Fruit fly (Drosophila melanogaster) whole organism, wandering third instar larva: ENCODE measurements around the gene B9d2.
A peak's percentile ranks its signal among the peaks of the same experiment; 100 is the strongest.

ENCODE experiments used
- Abd-B ChIP-seq: fragments of >200 bp; optimal IDR thresholded peaks from 2 replicates; lab custom pipeline; 2017; ENCODE audit warnings: missing biosample characterization, missing genetic modification characterization
- CG32264 ChIP-seq: fragments of 200-800 bp; sonication (Bioruptor generic); optimal IDR thresholded peaks from 2 replicates; lab custom pipeline; 2016; ENCODE audit warnings: missing biosample characterization, missing genetic modification characterization
- CG9705 ChIP-seq: fragments of 200-800 bp; sonication (Bioruptor generic); optimal IDR thresholded peaks from 2 replicates; lab custom pipeline; 2018; ENCODE audit warnings: missing biosample characterization, mild to moderate bottlenecking, missing genetic modification characterization
- CrebA ChIP-seq: fragments of 200-800 bp; sonication (Bioruptor generic); optimal IDR thresholded peaks from 2 replicates; lab custom pipeline; 2016; ENCODE audit warnings: missing biosample characterization, mild to moderate bottlenecking, missing genetic modification characterization, borderline replicate concordance
- Dfd ChIP-seq: fragments of >200 bp; optimal IDR thresholded peaks from 2 replicates; lab custom pipeline; 2017; ENCODE audit warnings: missing biosample characterization, missing genetic modification characterization
- Dif ChIP-seq: fragments of 200-275, 200-300 bp; sonication (Bioruptor generic); optimal IDR thresholded peaks from 2 replicates; lab custom pipeline; 2018; ENCODE audit warnings: missing biosample characterization, missing genetic modification characterization; ENCODE audit not compliant: partially characterized antibody
- GATAd ChIP-seq: sonication (Bioruptor generic); optimal IDR thresholded peaks from 2 replicates; lab custom pipeline; 2016; ENCODE audit warnings: missing biosample characterization, missing genetic modification characterization
- HLH106 ChIP-seq: fragments of 200-800 bp; optimal IDR thresholded peaks from 3 replicates; lab custom pipeline; 2019; ENCODE audit warnings: missing biosample characterization, mild to moderate bottlenecking, missing genetic modification characterization, moderate library complexity
- Hnf4 ChIP-seq: fragments of 200-800 bp; sonication (Bioruptor generic); optimal IDR thresholded peaks from 2 replicates; lab custom pipeline; 2016; ENCODE audit warnings: missing biosample characterization, mild to moderate bottlenecking, missing genetic modification characterization
- Hr78 ChIP-seq: fragments of >200 bp; optimal IDR thresholded peaks from 2 replicates; lab custom pipeline; 2017; ENCODE audit warnings: missing biosample characterization, missing genetic modification characterization
- Hr83 ChIP-seq: fragments of 200-300 bp; sonication (Bioruptor generic); optimal IDR thresholded peaks from 2 replicates; lab custom pipeline; 2016; ENCODE audit warnings: missing biosample characterization, mild to moderate bottlenecking, missing genetic modification characterization, moderate library complexity; ENCODE audit not compliant: poor library complexity, severe bottlenecking
- Jra ChIP-seq: sonication (Bioruptor generic); optimal IDR thresholded peaks from 2 replicates; lab custom pipeline; 2016; ENCODE audit warnings: missing biosample characterization, missing genetic modification characterization
- Mio ChIP-seq: sonication (Bioruptor generic); optimal IDR thresholded peaks from 2 replicates; lab custom pipeline; 2016; ENCODE audit warnings: missing biosample characterization, missing genetic modification characterization
- N ChIP-seq: fragments of >200 bp; optimal IDR thresholded peaks from 2 replicates; lab custom pipeline; 2018; ENCODE audit warnings: missing biosample characterization, missing external identifiers, missing genetic modification characterization
- OdsH ChIP-seq: fragments of 200-800 bp; sonication (Bioruptor generic); optimal IDR thresholded peaks from 2 replicates; lab custom pipeline; 2016; ENCODE audit warnings: missing biosample characterization, mild to moderate bottlenecking, missing genetic modification characterization
- Rel ChIP-seq, 2 experiments: fragments of 200-800 bp; sonication (Bioruptor generic) in 1 of 2; optimal IDR thresholded peaks; 2 replicates in 1 of 2; 3 replicates in 1 of 2; lab custom pipeline; 2016 to 2019; ENCODE audit warnings: mild to moderate bottlenecking in 2 of 2, missing biosample characterization in 2 of 2, missing genetic modification characterization in 2 of 2, moderate library complexity in 1 of 2
- Sp1 ChIP-seq: fragments of 200-800 bp; sonication (Bioruptor generic); optimal IDR thresholded peaks from 3 replicates; lab custom pipeline; 2019; ENCODE audit warnings: missing biosample characterization, mild to moderate bottlenecking, missing genetic modification characterization, moderate library complexity
- Vsx2 ChIP-seq: fragments of 200-300, 225-300 bp; sonication (Bioruptor generic); optimal IDR thresholded peaks from 2 replicates; lab custom pipeline; 2018; ENCODE audit warnings: missing biosample characterization, missing genetic modification characterization; ENCODE audit not compliant: partially characterized antibody
- br ChIP-seq: fragments of 200-800 bp; sonication (Bioruptor generic); optimal IDR thresholded peaks from 2 replicates; lab custom pipeline; 2016; ENCODE audit warnings: missing biosample characterization, missing genetic modification characterization
- brk ChIP-seq: fragments of 200-800 bp; sonication (Bioruptor generic); optimal IDR thresholded peaks from 2 replicates; lab custom pipeline; 2016; ENCODE audit warnings: missing biosample characterization, mild to moderate bottlenecking, missing genetic modification characterization
- dl ChIP-seq, 2 experiments: fragments of 175-275, 200-275 bp in 1 of 2; fragments of 200-275 bp in 1 of 2; sonication (Bioruptor generic); optimal IDR thresholded peaks; lab custom pipeline; 2018; ENCODE audit warnings: mild to moderate bottlenecking in 2 of 2, missing biosample characterization in 2 of 2, missing genetic modification characterization in 2 of 2, moderate library complexity in 2 of 2; ENCODE audit not compliant: partially characterized antibody in 2 of 2, insufficient read depth in 1 of 2
- dmrt93B ChIP-seq: fragments of 200-800 bp; sonication (Bioruptor generic); optimal IDR thresholded peaks from 2 replicates; lab custom pipeline; 2018; ENCODE audit warnings: missing biosample characterization, mild to moderate bottlenecking, missing genetic modification characterization
- dsf ChIP-seq: sonication (Bioruptor generic); optimal IDR thresholded peaks from 2 replicates; lab custom pipeline; 2016; ENCODE audit warnings: missing biosample characterization, missing genetic modification characterization, borderline replicate concordance
- ey ChIP-seq: fragments of 200-800 bp; sonication (Bioruptor generic); optimal IDR thresholded peaks from 2 replicates; lab custom pipeline; 2016; ENCODE audit warnings: missing biosample characterization, missing genetic modification characterization
- foxo ChIP-seq, 2 experiments: fragments of 200-800 bp; sonication (Bioruptor generic); optimal IDR thresholded peaks; 2 replicates in 1 of 2; 3 replicates in 1 of 2; lab custom pipeline; 2016 to 2017; ENCODE audit warnings: missing biosample characterization in 2 of 2, missing genetic modification characterization in 2 of 2
- fru ChIP-seq: fragments of 200-800 bp; sonication (Bioruptor generic); optimal IDR thresholded peaks from 3 replicates; lab custom pipeline; 2016; ENCODE audit warnings: missing biosample characterization, mild to moderate bottlenecking, missing genetic modification characterization
- h ChIP-seq: fragments of 200-800 bp; sonication (Bioruptor generic); optimal IDR thresholded peaks from 3 replicates; lab custom pipeline; 2016; ENCODE audit warnings: missing biosample characterization, mild to moderate bottlenecking, missing genetic modification characterization
- jim ChIP-seq: fragments of 175-275, 200-325 bp; sonication (Bioruptor generic); optimal IDR thresholded peaks from 2 replicates; lab custom pipeline; 2016; ENCODE audit warnings: missing biosample characterization, mild to moderate bottlenecking, missing genetic modification characterization
- lola ChIP-seq: fragments of >200 bp; optimal IDR thresholded peaks from 2 replicates; lab custom pipeline; 2017; ENCODE audit warnings: missing biosample characterization, missing genetic modification characterization
- pan ChIP-seq: fragments of >200 bp; optimal IDR thresholded peaks from 2 replicates; lab custom pipeline; 2017
- psq ChIP-seq: fragments of 200-800 bp; sonication (Bioruptor generic); optimal IDR thresholded peaks from 3 replicates; lab custom pipeline; 2017; ENCODE audit warnings: missing biosample characterization, mild to moderate bottlenecking, missing genetic modification characterization, moderate library complexity
- rgr ChIP-seq: fragments of 200-800 bp; sonication (Bioruptor generic); optimal IDR thresholded peaks from 3 replicates; lab custom pipeline; 2016; ENCODE audit warnings: missing biosample characterization, mild to moderate bottlenecking, missing genetic modification characterization
- sage ChIP-seq: fragments of 200-800 bp; sonication (Bioruptor generic); optimal IDR thresholded peaks from 2 replicates; lab custom pipeline; 2016; ENCODE audit warnings: missing biosample characterization, mild to moderate bottlenecking, missing genetic modification characterization
- sv ChIP-seq: fragments of 200-800 bp; sonication (Bioruptor generic); optimal IDR thresholded peaks from 3 replicates; lab custom pipeline; 2016; ENCODE audit warnings: missing biosample characterization, missing genetic modification characterization
- tai ChIP-seq: sonication (Bioruptor generic); optimal IDR thresholded peaks from 2 replicates; lab custom pipeline; 2016; ENCODE audit warnings: missing biosample characterization, missing genetic modification characterization
- usp ChIP-seq: fragments of >200 bp; optimal IDR thresholded peaks from 2 replicates; lab custom pipeline; 2017; ENCODE audit warnings: missing biosample characterization, missing genetic modification characterization
- woc ChIP-seq: sonication (Bioruptor generic); optimal IDR thresholded peaks from 2 replicates; lab custom pipeline; 2016; ENCODE audit warnings: missing biosample characterization, mild to moderate bottlenecking, missing genetic modification characterization

Gene B9d2

DNA sequence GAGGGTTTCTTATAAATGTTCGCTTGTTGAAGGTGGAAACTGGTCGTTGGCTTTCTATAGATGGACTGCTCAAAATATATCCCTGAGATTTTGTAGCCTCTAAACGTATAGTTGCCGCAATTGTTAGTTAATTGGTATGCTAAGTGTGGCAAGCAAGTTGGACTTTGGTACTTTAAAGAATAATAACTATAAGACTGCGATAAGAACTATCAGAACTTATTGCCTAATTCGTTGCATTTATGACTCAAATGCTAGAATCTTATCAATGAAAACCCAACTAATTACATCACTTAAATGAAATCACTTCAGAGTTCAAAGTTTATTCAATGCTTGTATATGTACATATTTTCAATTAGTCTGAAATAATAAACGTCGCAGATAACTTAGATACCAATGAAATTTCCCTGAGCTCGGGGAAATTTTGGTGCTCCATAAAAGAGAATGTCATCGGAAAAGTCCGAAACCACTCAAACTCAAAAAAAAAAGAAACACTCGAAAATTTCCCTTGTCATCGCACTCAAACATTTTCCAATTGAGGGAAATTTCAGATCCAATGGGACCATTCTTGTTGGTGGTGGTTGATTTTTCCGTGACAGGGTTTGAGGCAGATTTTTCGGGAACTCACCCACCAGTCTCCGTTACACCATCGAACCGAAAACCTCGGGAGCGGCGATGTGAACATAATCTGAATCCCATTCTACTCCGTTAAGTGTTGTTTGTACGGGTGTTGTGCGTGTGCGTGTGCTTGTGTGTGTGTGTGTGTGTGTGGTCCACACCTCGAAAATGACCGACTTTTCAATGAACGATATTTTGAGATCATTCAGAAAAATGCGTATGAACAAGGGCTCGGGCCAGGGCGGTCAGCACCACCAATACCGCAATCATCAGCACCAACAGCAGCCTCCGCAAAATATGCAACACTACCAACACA lies 39.4 kb downstream of the B9d2 start, which contains the start of gene CG45075:
TSS of gene CG45075 (plus strand) at position 627 of the 931 bp plus-strand sequence.
- TF ChIP-seq Dfd (GFP tag; lab: Kevin White, UChicago) (peak; percentile 29), Abd-B (GFP tag; lab: Kevin White, UChicago) (no peak)
- TF ChIP-seq, all 38 proteins: peak for 1

DNA sequence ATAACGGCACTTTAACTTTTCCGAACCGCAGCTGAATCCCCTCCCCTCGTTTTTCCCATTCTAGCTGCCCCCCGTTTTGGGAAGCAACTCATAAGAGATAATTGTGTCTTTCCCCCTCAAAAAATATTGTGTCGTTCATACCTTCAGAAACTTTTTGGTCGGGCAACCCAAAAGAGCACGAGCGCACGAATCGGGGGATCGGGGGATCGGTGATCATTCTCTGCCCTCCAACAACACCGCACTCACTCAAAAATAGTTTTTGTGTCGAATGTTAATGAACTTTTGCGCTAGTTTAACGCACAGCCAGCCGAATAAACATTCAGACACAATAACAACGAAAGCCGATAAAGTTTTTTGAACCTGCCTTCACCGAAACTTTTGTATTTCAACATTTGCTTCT lies 40.1 kb downstream of the B9d2 start:
- TF ChIP-seq Rel (GFP tag; optimal IDR thresholded peaks at IDR 0.05; lab: Kevin White, UChicago) (no peak), Rel (tag; optimal IDR thresholded peaks at IDR 0.05; lab: Kevin White, UChicago) (peak; percentile 82), Sp1 (no peak)

DNA sequence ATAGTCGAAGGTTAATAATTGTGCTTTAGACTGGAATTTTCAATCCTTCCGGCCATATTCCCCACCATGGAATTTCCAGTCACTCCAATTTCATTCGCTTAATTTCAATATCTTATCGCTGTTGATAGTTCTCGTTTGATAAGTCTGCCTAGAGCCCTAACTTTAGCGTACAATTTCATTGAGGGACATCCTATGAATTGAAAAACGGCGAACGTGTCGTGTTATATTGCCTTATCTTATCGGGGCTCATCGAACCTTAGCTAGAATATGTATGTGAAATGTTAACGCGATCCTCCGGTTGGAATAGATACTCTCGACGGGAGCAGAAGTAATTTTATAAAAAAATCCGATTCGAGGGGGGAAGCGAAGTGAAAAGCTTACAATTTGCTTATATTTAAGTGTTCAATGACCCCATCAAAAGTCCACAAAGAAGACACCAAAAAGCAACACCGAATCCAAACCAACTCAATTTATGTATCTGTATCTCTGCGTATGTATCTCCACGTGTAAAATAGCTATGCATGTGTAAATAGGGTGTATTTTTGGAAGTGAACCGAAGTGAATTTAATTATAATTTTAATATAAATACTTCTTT lies 40.8 kb downstream of the B9d2 start:
- TF ChIP-seq Sp1 (no peak), Dfd (GFP tag; lab: Kevin White, UChicago) (no peak), Rel (GFP tag; optimal IDR thresholded peaks at IDR 0.05; lab: Kevin White, UChicago) (no peak), Rel (tag; optimal IDR thresholded peaks at IDR 0.05; lab: Kevin White, UChicago) (peak; percentile 88)

DNA sequence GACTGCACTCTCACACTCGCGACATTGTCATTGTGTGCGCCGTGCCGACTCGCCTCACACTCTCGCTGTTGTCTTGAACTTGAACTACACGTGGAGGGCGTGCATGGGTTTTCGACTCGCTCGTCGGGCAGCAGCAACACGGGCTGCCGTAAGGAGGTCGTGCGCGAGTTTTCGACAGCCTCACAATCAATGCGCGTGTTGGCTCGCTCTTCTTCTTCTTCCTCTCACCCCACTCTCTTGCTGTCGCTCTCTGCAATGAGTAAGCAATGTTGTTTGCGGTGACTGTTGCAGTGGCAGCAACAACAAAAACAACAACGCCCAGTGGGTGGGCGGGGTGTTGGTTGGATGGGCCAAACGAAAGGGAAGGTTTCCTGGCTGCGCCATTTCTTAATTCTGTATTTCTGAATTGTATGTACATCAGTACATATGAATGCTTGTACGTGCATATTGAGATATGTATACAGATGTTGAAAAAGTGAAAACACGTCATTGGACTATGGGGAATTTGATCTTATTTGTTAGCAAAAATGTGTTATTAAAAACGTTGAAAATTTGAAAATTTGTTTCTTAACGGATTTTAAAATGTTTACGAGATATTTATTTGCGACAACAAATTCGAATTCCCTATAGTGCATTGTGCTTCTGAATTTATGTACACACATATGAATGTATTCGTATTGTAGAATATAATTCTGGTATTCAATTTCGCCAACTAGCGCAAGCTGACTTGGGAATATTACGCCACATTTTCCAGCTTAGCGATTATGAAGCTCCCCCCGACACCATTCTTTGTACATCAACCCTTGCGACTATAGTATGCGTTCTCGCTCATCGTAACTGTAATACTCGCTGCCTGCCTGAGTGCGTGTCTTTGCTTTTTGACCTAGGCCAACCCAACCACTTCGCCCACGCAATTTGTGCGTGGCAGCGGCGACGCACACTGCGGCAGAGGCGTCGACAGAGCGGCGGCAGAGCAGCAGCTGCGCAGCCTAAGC lies 41.8 kb downstream of the B9d2 start:
- TF ChIP-seq h (GFP tag; lab: Kevin White, UChicago) (peak; percentile 95), OdsH (GFP tag; lab: Kevin White, UChicago) (no peak), dsf (GFP tag; lab: Kevin White, UChicago) (no peak), lola (GFP tag; lab: Kevin White, UChicago) (no peak), sage (peak; percentile 29), GATAd (GFP tag; lab: Kevin White, UChicago) (no peak), Dif (GFP tag; lab: Kevin White, UChicago) (peak; percentile 83), ey (GFP tag; lab: Kevin White, UChicago) (peak; percentile 6), CG9705 (GFP tag; lab: Kevin White, UChicago) (peak; percentile 21), Jra (GFP tag; lab: Kevin White, UChicago) (peak; percentile 96), Sp1 (peak; percentile 49), pan (lab: Kevin White, UChicago) (no peak), Hr78 (no peak), fru (GFP tag; lab: Kevin White, UChicago) (peak; percentile 46), sv (GFP tag; lab: Kevin White, UChicago) (no peak), Hr83 (GFP tag; lab: Kevin White, UChicago) (peak; percentile 9), Vsx2 (GFP tag; lab: Kevin White, UChicago) (peak; percentile 48), foxo (GFP tag; optimal IDR thresholded peaks at IDR 0.05; lab: Kevin White, UChicago) (no peak), CrebA (GFP tag; lab: Kevin White, UChicago) (no peak), Rel (GFP tag; optimal IDR thresholded peaks at IDR 0.05; lab: Kevin White, UChicago) (no peak), Rel (tag; optimal IDR thresholded peaks at IDR 0.05; lab: Kevin White, UChicago) (peak; percentile 87), Dfd (GFP tag; lab: Kevin White, UChicago) (no peak), brk (no peak), usp (no peak), HLH106 (tag; lab: Kevin White, UChicago) (peak; percentile 29), rgr (peak; percentile 27), Hnf4 (no peak), woc (GFP tag; lab: Kevin White, UChicago) (no peak), psq (peak; percentile 56), dl (GFP tag; optimal IDR thresholded peaks at IDR 0.05; lab: Kevin White, UChicago; ENCODE audit: insufficient read depth in 1 of 2, partially characterized antibody in 2 of 2) (peak; percentile 58 to 74), N (no peak), br (GFP tag; lab: Kevin White, UChicago) (peak; percentile 22), jim (GFP tag; lab: Kevin White, UChicago) (peak; percentile 39), dmrt93B (GFP tag; lab: Kevin White, UChicago) (no peak), Mio (no peak), CG32264 (GFP tag; lab: Kevin White, UChicago) (no peak), Abd-B (GFP tag; lab: Kevin White, UChicago) (no peak), tai (peak; percentile 98)
